Fruit fly (Drosophila melanogaster) whole organism, embryonic: ENCODE results near the gene CG15534.

Source experiments
- B-H2 ChIP-seq: fragments of 200-800 bp; sonication (Bioruptor generic); optimal IDR thresholded peaks from 2 replicates; lab custom pipeline; 2018; ENCODE audit warnings: missing biosample characterization, mild to moderate bottlenecking, missing genetic modification characterization
- Blimp-1 ChIP-seq: fragments of 200-800 bp; sonication (Bioruptor generic); optimal IDR thresholded peaks from 3 replicates; lab custom pipeline; 2018; ENCODE audit warnings: missing biosample characterization, missing genetic modification characterization, mild to moderate bottlenecking, moderate library complexity, missing genetic modification reagents
- CG10147 ChIP-seq: fragments of 200-800 bp; sonication (Bioruptor generic); optimal IDR thresholded peaks from 2 replicates; lab custom pipeline; 2019; ENCODE audit warnings: missing biosample characterization, mild to moderate bottlenecking, missing genetic modification characterization, moderate library complexity
- CG10543 ChIP-seq: fragments of 200-800 bp; sonication (Bioruptor generic); optimal IDR thresholded peaks from 3 replicates; lab custom pipeline; 2017; ENCODE audit warnings: missing biosample characterization, mild to moderate bottlenecking, missing genetic modification characterization, moderate library complexity
- CG12155 ChIP-seq: fragments of 200-800 bp; sonication (Bioruptor generic); optimal IDR thresholded peaks from 3 replicates; lab custom pipeline; 2016; ENCODE audit warnings: missing biosample characterization, missing genetic modification characterization
- CG12769 ChIP-seq: fragments of 200-800 bp; sonication (Bioruptor generic); optimal IDR thresholded peaks from 2 replicates; lab custom pipeline; 2019; ENCODE audit warnings: missing biosample characterization, mild to moderate bottlenecking, missing genetic modification characterization, moderate library complexity
- CG16815 ChIP-seq: fragments of 200-800 bp; sonication (Bioruptor generic); optimal IDR thresholded peaks from 3 replicates; lab custom pipeline; 2017; ENCODE audit warnings: missing biosample characterization, mild to moderate bottlenecking, missing genetic modification characterization
- CG17361 ChIP-seq: fragments of 200-800 bp; sonication (Bioruptor generic); IDR thresholded peaks from 3 replicates; pipeline ENCODE4 v1.3.6; 2022; ENCODE audit warnings: missing biosample characterization, missing genetic modification characterization
- CG33557 ChIP-seq: fragments of 200-800 bp; sonication (Bioruptor generic); optimal IDR thresholded peaks from 2 replicates; lab custom pipeline; 2019; ENCODE audit warnings: missing biosample characterization, mild to moderate bottlenecking, missing genetic modification characterization, moderate library complexity
- CG4282 ChIP-seq: fragments of 200-800 bp; sonication (Bioruptor generic); optimal IDR thresholded peaks from 2 replicates; lab custom pipeline; 2016; ENCODE audit warnings: missing biosample characterization, missing genetic modification characterization
- CG5953 ChIP-seq: fragments of 200-800 bp; sonication (Bioruptor generic); IDR thresholded peaks from 2 replicates; pipeline ENCODE4 v1.3.6; 2022; ENCODE audit warnings: missing biosample characterization, missing genetic modification characterization
- CG7271 ChIP-seq: fragments of 200-800 bp; sonication (Bioruptor generic); optimal IDR thresholded peaks from 2 replicates; lab custom pipeline; 2018; ENCODE audit warnings: missing biosample characterization, mild to moderate bottlenecking, missing genetic modification characterization, moderate library complexity
- CG9727 ChIP-seq: fragments of 200-800 bp; sonication (Bioruptor generic); optimal IDR thresholded peaks from 3 replicates; lab custom pipeline; 2017; ENCODE audit warnings: missing biosample characterization, mild to moderate bottlenecking, missing genetic modification characterization
- CrebB ChIP-seq: fragments of 200-800 bp; sonication (Bioruptor generic); optimal IDR thresholded peaks from 3 replicates; lab custom pipeline; 2018; ENCODE audit warnings: missing biosample characterization, mild to moderate bottlenecking, missing genetic modification characterization
- Dbx ChIP-seq: fragments of 200-800 bp; sonication (Bioruptor generic); IDR thresholded peaks from 3 replicates; pipeline ENCODE4 v1.3.6; 2022; ENCODE audit warnings: missing biosample characterization, missing genetic modification characterization
- Dp ChIP-seq: fragments of 200-800 bp; sonication (Bioruptor generic); optimal IDR thresholded peaks from 2 replicates; lab custom pipeline; 2018; ENCODE audit warnings: missing biosample characterization, mild to moderate bottlenecking, missing genetic modification characterization, moderate library complexity
- Drgx ChIP-seq: fragments of 200-800 bp; sonication (Bioruptor generic); IDR thresholded peaks from 2 replicates; pipeline ENCODE4 v1.3.6; 2022; ENCODE audit warnings: missing biosample characterization, missing genetic modification characterization
- Eip74EF ChIP-seq, 2 experiments: fragments of 200-800 bp in 1 of 2; fragments of >200 bp in 1 of 2; sonication (Bioruptor generic) in 1 of 2; optimal IDR thresholded peaks; 2 replicates each; lab custom pipeline; 2017 to 2019; ENCODE audit warnings: missing biosample characterization in 2 of 2, missing genetic modification characterization in 2 of 2, mild to moderate bottlenecking in 1 of 2, moderate library complexity in 1 of 2
- Fer2 ChIP-seq: fragments of 200-800 bp; sonication (Bioruptor generic); optimal IDR thresholded peaks from 2 replicates; lab custom pipeline; 2018; ENCODE audit warnings: missing biosample characterization, mild to moderate bottlenecking, missing genetic modification characterization, moderate library complexity
- H15 ChIP-seq: fragments of 200-800 bp; sonication (Bioruptor generic); IDR thresholded peaks from 3 replicates; pipeline ENCODE4 v1.3.6; 2022; ENCODE audit warnings: missing biosample characterization, missing genetic modification characterization
- HHEX ChIP-seq: fragments of 200-800 bp; sonication (Bioruptor generic); optimal IDR thresholded peaks from 3 replicates; lab custom pipeline; 2017; ENCODE audit warnings: missing biosample characterization, mild to moderate bottlenecking, missing genetic modification characterization, missing genetic modification reagents
- Sin3A ChIP-seq: fragments of >200 bp; optimal IDR thresholded peaks from 2 replicates; lab custom pipeline; 2018
- Xbp1 ChIP-seq: fragments of 200-800 bp; sonication (Bioruptor generic); optimal IDR thresholded peaks from 3 replicates; lab custom pipeline; 2016; ENCODE audit warnings: missing biosample characterization, mild to moderate bottlenecking, missing genetic modification characterization
- Xrp1 ChIP-seq: fragments of 200-800 bp; sonication (Bioruptor generic); IDR thresholded peaks from 2 replicates; pipeline ENCODE4 v1.3.6; 2022; ENCODE audit warnings: missing biosample characterization, missing genetic modification characterization
- ase ChIP-seq: fragments of 200-800 bp; sonication (Bioruptor generic); IDR thresholded peaks from 3 replicates; pipeline ENCODE4 v1.3.6; 2022; ENCODE audit warnings: missing biosample characterization, missing genetic modification characterization
- bigmax ChIP-seq: fragments of 200-800 bp; sonication (Bioruptor generic); optimal IDR thresholded peaks from 2 replicates; lab custom pipeline; 2018; ENCODE audit warnings: missing biosample characterization, mild to moderate bottlenecking, missing genetic modification characterization
- bsh ChIP-seq, 2 experiments: fragments of 200-800 bp; sonication (Bioruptor generic); optimal IDR thresholded peaks; 2 replicates each; lab custom pipeline; 2017 to 2018; ENCODE audit warnings: mild to moderate bottlenecking in 2 of 2, missing biosample characterization in 2 of 2, missing genetic modification characterization in 2 of 2, moderate library complexity in 1 of 2
- ci ChIP-seq: fragments of 200-800 bp; sonication (Bioruptor generic); IDR thresholded peaks from 3 replicates; pipeline ENCODE4 v1.3.6; 2022; ENCODE audit warnings: missing biosample characterization, missing genetic modification characterization
- dpn ChIP-seq, 2 experiments: fragments of 200-800 bp; sonication (Bioruptor generic); optimal IDR thresholded peaks; 3 replicates each; lab custom pipeline; 2016; ENCODE audit warnings: missing biosample characterization in 2 of 2, missing genetic modification characterization in 2 of 2
- esg ChIP-seq: fragments of 200-800 bp; sonication (Bioruptor generic); conservative IDR thresholded peaks from 2 replicates; pipeline ENCODE4 v1.3.6; 2022; ENCODE audit warnings: missing biosample characterization, missing genetic modification characterization
- gcm ChIP-seq: fragments of 200-800 bp; sonication (Bioruptor generic); optimal IDR thresholded peaks from 2 replicates; lab custom pipeline; 2019; ENCODE audit warnings: missing biosample characterization, mild to moderate bottlenecking, missing genetic modification characterization, moderate library complexity
- gt ChIP-seq: fragments of 200-800 bp; sonication (Bioruptor generic); IDR thresholded peaks from 2 replicates; pipeline ENCODE4 v1.3.6; 2022; ENCODE audit warnings: missing biosample characterization, missing genetic modification characterization
- inv ChIP-seq: fragments of 200-800 bp; sonication (Bioruptor generic); IDR thresholded peaks from 2 replicates; pipeline ENCODE4 v1.3.6; 2022; ENCODE audit warnings: missing biosample characterization, missing genetic modification characterization; ENCODE audit not compliant: partially characterized antibody
- kay ChIP-seq: fragments of 200-800 bp; sonication (Bioruptor generic); optimal IDR thresholded peaks from 2 replicates; lab custom pipeline; 2016; ENCODE audit warnings: missing biosample characterization, missing genetic modification characterization
- lov ChIP-seq, 2 experiments: fragments of 200-800 bp in 1 of 2; fragments of >200 bp in 1 of 2; sonication (Bioruptor generic) in 1 of 2; IDR thresholded peaks in 1 of 2; optimal IDR thresholded peaks in 1 of 2; 2 replicates in 1 of 2; 3 replicates in 1 of 2; pipeline versions ENCODE4 v1.3.6 to Lab custom; 2017 to 2022; ENCODE audit warnings: missing biosample characterization in 1 of 2, missing genetic modification characterization in 1 of 2
- mld ChIP-seq: fragments of 200-800 bp; sonication (Bioruptor generic); IDR thresholded peaks from 3 replicates; pipeline ENCODE4 v1.3.6; 2022; ENCODE audit warnings: missing biosample characterization, missing genetic modification characterization; ENCODE audit not compliant: partially characterized antibody
- nom ChIP-seq: fragments of 200-800 bp; sonication (Bioruptor generic); optimal IDR thresholded peaks from 2 replicates; lab custom pipeline; 2017; ENCODE audit warnings: missing biosample characterization, missing genetic modification characterization, mild to moderate bottlenecking, moderate library complexity, missing genetic modification reagents
- odd ChIP-seq: fragments of 200-800 bp; sonication (Bioruptor generic); optimal IDR thresholded peaks from 2 replicates; lab custom pipeline; 2017; ENCODE audit warnings: missing biosample characterization, mild to moderate bottlenecking, missing genetic modification characterization
- prd ChIP-seq, 3 experiments: fragments of >200 bp in 2 of 3; fragments of 200-800 bp in 1 of 3; sonication (Bioruptor generic) in 1 of 3; optimal IDR thresholded peaks in 2 of 3; IDR thresholded peaks in 1 of 3; 2 replicates in 2 of 3; 3 replicates in 1 of 3; pipeline versions ENCODE4 v1.3.6 to Lab custom; 2017 to 2022; ENCODE audit warnings: missing biosample characterization in 1 of 3, missing genetic modification characterization in 1 of 3
- ro ChIP-seq: fragments of 200-800 bp; sonication (Bioruptor generic); IDR thresholded peaks from 2 replicates; pipeline ENCODE4 v1.3.6; 2022; ENCODE audit warnings: missing biosample characterization, missing genetic modification characterization
- sd ChIP-seq: fragments of 200-800 bp; sonication (Bioruptor generic); optimal IDR thresholded peaks from 3 replicates; lab custom pipeline; 2018; ENCODE audit warnings: missing biosample characterization, mild to moderate bottlenecking, missing genetic modification characterization, moderate library complexity
- sens ChIP-seq: fragments of 200-800 bp; sonication (Bioruptor generic); peaks from one replicate; lab custom pipeline; 2016; ENCODE audit warnings: missing biosample characterization, missing genetic modification characterization
- slbo ChIP-seq: fragments of 200-800 bp; sonication (Bioruptor generic); IDR thresholded peaks from 2 replicates; pipeline ENCODE4 v1.3.6; 2022; ENCODE audit warnings: missing biosample characterization, missing genetic modification characterization
- sob ChIP-seq: fragments of 200-800 bp; sonication (Bioruptor generic); IDR thresholded peaks from 2 replicates; pipeline ENCODE4 v1.3.6; 2022; ENCODE audit warnings: missing biosample characterization, missing genetic modification characterization
- tap ChIP-seq: fragments of 200-800 bp; optimal IDR thresholded peaks from 3 replicates; lab custom pipeline; 2019; ENCODE audit warnings: missing biosample characterization, mild to moderate bottlenecking, missing genetic modification characterization, moderate library complexity
- tna ChIP-seq: fragments of 200-800 bp; sonication (Bioruptor generic); IDR thresholded peaks from 2 replicates; pipeline ENCODE4 v1.3.6; 2022; ENCODE audit warnings: missing biosample characterization, missing genetic modification characterization; ENCODE audit not compliant: partially characterized antibody
- yki ChIP-seq: fragments of >200 bp; optimal IDR thresholded peaks from 3 replicates; lab custom pipeline; 2018
- zen2 ChIP-seq: fragments of 200-800 bp; sonication (Bioruptor generic); IDR thresholded peaks from 3 replicates; pipeline ENCODE4 v1.3.6; 2022; ENCODE audit warnings: missing biosample characterization, missing genetic modification characterization; ENCODE audit not compliant: partially characterized antibody

The CG15534 gene

DNA sequence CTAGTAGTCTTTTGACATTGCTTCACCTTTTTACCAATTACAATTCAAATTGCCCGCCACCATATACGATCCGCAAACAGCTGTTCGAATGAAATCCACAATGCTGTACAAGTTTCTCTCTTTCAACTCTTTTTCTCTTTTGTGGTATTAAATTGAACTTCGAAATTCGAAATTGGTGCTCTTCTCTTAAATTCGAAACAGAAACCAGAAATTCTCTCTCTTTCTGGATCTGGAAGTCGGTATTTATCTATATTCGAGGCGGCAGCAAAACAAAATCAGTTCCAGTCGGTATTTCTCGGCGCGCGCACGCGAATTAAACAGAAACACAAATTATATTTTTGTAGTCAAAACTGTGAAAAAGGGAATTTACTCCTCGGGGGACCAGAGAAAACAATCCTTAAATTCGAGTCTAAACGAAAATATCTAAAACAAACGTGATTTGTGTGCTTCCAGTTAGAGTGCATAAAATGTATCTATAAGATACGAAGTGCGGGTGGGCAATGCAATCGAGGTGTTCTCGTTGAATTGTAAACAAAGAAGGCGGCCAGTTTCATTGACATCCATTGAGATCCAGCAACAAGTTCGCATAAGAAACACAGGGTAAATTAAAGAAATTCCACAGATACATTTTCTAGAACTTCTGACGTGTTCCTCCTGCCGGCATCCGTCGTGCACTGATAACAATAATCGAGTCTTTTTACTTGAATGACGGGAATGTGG, 34.1 kb downstream of the CG15534 start, which contains the start of gene PH4alphaEFB (continued):
- TF ChIP-seq zen2, result peak; percentile 54; the same call in 2 of the 3 replicates
- no peak for TF ChIP-seq kay (GFP tag; lab: Kevin White, UChicago)
- TF ChIP-seq lov (optimal IDR thresholded peaks at IDR 0.05; lab: Kevin White, UChicago), result no peak
- TF ChIP-seq lov (GFP tag; IDR thresholded peaks at IDR 0.05; lab: Robert Waterston, UW), result no peak
- TF ChIP-seq Eip74EF (GFP tag; optimal IDR thresholded peaks at IDR 0.05; lab: Kevin White, UChicago), result peak in 1 of 2 experiments; percentile 34
- TF ChIP-seq sens, result peak; percentile 94
- TF ChIP-seq CG7271 (tag; lab: Kevin White, UChicago), result no peak
- TF ChIP-seq slbo (GFP tag; lab: Robert Waterston, UW), result no peak
- no peak for TF ChIP-seq tna
- peak; percentile 85 for TF ChIP-seq Dp (GFP tag; lab: Kevin White, UChicago)
- no peak for TF ChIP-seq esg (GFP tag; lab: Robert Waterston, UW)
- no peak for TF ChIP-seq Drgx (GFP tag; lab: Robert Waterston, UW)
- no peak for TF ChIP-seq sob (GFP tag; lab: Robert Waterston, UW)
- TF ChIP-seq Xrp1 (GFP tag; lab: Robert Waterston, UW), result no peak
- no peak for TF ChIP-seq CG17361 (GFP tag; lab: Robert Waterston, UW)
- TF ChIP-seq HHEX (GFP tag; lab: Kevin White, UChicago), result no peak
- TF ChIP-seq ase, result no peak
- TF ChIP-seq Sin3A, result no peak
- peak; percentile 5 for TF ChIP-seq Xbp1 (GFP tag; lab: Kevin White, UChicago)
- no peak for TF ChIP-seq mld (GFP tag; lab: Robert Waterston, UW)
- TF ChIP-seq bsh (GFP tag; optimal IDR thresholded peaks at IDR 0.05; lab: Kevin White, UChicago), result no peak
- no peak for TF ChIP-seq CG12155
- peak; percentile 7 for TF ChIP-seq B-H2
- TF ChIP-seq odd (GFP tag; lab: Kevin White, UChicago), result peak; percentile 1
- TF ChIP-seq bigmax, result no peak
- no peak for TF ChIP-seq CrebB
- no peak for TF ChIP-seq CG10543
- peak; percentile 78 for TF ChIP-seq CG12769
- no peak for TF ChIP-seq Dbx
- TF ChIP-seq CG33557 (GFP tag; lab: Kevin White, UChicago), result peak; percentile 7
- TF ChIP-seq CG16815, result no peak
- TF ChIP-seq ro, result no peak
- peak; percentile 57 for TF ChIP-seq nom
- TF ChIP-seq dpn (GFP tag; optimal IDR thresholded peaks at IDR 0.05; lab: Kevin White, UChicago), result no peak
- peak; percentile 17 for TF ChIP-seq yki
- TF ChIP-seq tap, result peak; percentile 5
- TF ChIP-seq Blimp-1 (GFP tag; lab: Kevin White, UChicago), result no peak
- TF ChIP-seq inv (GFP tag; lab: Robert Waterston, UW), result no peak
- no peak for TF ChIP-seq prd (optimal IDR thresholded peaks at IDR 0.05; lab: Kevin White, UChicago)
- TF ChIP-seq prd (GFP tag; IDR thresholded peaks at IDR 0.05; lab: Robert Waterston, UW), result no peak
- peak; percentile 57 for TF ChIP-seq sd (tag; lab: Kevin White, UChicago)
- no peak for TF ChIP-seq H15 (GFP tag; lab: Robert Waterston, UW)
- peak; percentile 68; the same call in 2 of the 3 replicates for TF ChIP-seq ci (GFP tag; lab: Robert Waterston, UW)
- no peak for TF ChIP-seq CG9727 (GFP tag; lab: Kevin White, UChicago)
- no peak for TF ChIP-seq gt
- TF ChIP-seq CG5953 (GFP tag; lab: Robert Waterston, UW), result 0 out of 2 replicates have a peak, but pooled peaks have one; percentile 15
- peak; percentile 64 for TF ChIP-seq gcm (GFP tag; lab: Kevin White, UChicago)
- TF ChIP-seq CG10147 (GFP tag; lab: Kevin White, UChicago), result no peak
- TF ChIP-seq CG4282, result no peak
- TF ChIP-seq Fer2, result no peak
